Fruit fly (Drosophila melanogaster): Measurements from ENCODE around the gene CG8066.

The CG8066 gene

DNA sequence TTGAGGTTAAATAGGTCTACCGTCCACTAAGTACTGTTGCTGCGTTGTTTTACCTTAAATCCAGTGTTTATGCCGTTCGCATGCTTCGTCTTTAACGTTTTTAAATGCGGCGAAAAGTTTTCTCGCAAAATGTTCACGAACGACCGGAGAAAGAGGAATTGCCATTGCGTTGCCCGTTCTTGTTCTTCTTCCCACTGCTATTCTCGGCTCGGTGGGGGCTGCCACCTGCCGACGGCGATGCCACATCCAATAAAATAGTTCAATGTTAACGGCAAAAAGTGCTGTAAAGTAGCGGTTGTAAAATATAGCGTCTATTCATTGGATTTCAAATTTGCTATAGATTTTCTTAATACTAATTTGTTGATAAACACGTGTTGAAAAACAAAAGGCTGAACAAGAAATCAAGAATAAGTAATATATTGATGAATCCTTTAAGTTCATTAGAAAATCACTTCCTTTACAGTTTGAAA lies 7.1 kb upstream of the CG8066 start, which contains the start of gene CG7987:
TSS of gene CG7987 (minus strand) at position 170 of the 470 bp plus-strand sequence.
- TF ChIP-seq usp (GFP tag; optimal IDR thresholded peaks at IDR 0.05): no peak
- no peak for TF ChIP-seq Dll (optimal IDR thresholded peaks at IDR 0.05)
- peak; percentile 20 for TF ChIP-seq psq (optimal IDR thresholded peaks at IDR 0.05)
- no peak for TF ChIP-seq EcR (GFP tag; optimal IDR thresholded peaks at IDR 0.05)
- TF ChIP-seq pan (optimal IDR thresholded peaks at IDR 0.05): no peak
- TF ChIP-seq CG8478 (optimal IDR thresholded peaks at IDR 0.05): no peak

DNA sequence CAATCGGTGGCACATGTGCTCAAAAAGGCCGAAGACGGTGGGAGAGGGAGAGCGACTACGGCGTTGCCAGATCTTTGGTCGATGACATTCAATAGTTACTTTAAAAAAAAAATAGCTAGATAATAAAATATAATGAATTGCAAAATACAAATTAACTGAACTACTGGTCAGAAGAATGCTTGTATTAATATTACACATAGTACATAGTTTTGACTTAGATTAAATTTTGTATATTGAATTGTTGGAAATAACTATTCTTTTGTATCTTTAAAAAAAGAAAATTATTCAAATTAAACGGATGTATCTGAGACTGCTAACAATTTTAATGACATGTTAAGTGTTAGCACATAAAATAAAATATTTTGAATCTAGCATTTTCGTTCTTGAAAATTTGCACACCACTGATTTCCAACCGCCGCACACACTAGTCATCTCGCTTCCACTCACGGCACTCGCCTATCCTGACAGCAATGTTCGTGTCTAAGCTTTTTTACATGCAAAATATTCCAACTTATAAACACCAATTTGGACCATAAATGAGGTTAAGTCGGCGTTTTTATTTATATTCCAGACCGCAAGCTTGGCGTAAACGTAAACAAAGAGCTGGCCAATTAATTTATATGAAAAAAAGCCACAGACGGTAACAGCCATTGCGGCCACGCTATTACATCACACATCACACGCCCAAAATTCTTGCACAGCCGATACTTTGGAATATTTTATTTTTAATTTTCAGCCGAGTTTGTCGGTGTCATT lies 6.5 kb upstream of the CG8066 start:
- TF ChIP-seq EcR (GFP tag; optimal IDR thresholded peaks at IDR 0.05) (no peak), CG8478 (optimal IDR thresholded peaks at IDR 0.05) (peak; percentile 23)

DNA sequence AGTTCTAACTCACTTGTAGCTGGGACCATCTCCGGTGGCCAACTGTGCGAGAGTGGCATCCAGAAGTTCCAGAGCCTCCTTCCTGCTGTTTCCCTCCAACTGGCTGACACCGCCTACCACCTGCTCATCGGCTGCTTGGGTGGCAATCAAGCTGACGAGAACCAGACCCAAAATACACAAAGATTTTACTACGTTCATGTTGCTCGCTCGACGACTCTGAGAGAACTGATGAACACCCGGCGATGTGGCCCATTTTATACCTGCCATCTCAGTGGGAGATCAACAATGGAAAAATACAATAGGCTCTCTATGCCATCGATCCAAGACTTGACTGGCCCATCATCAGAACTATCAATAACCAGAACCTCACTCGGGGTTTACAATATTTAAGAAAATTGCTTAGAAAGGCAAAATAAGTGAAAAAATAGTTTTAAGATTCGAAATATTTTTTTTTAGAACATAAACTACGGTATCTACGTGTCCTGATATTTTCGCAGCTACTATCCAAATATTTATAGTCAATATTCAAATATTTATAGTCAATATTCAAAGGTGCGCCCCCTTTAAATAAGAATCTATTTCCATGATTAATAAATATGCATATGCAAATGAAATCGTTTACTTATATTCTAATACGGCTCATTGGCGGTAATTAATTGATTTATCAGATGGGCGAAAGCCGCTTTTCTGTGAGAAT lies 912 bp upstream of the CG8066 start, which contains the start of gene Cys:
TSS of gene Cys (minus strand) at position 234 of the 697 bp plus-strand sequence.
- TF ChIP-seq CG8478 (optimal IDR thresholded peaks at IDR 0.05): no peak
- no peak for TF ChIP-seq Dll (optimal IDR thresholded peaks at IDR 0.05)
- TF ChIP-seq psq (optimal IDR thresholded peaks at IDR 0.05): no peak
- no peak for TF ChIP-seq usp (GFP tag; optimal IDR thresholded peaks at IDR 0.05)
- TF ChIP-seq EcR (GFP tag; optimal IDR thresholded peaks at IDR 0.05): no peak
- no peak for TF ChIP-seq pan (optimal IDR thresholded peaks at IDR 0.05)

DNA sequence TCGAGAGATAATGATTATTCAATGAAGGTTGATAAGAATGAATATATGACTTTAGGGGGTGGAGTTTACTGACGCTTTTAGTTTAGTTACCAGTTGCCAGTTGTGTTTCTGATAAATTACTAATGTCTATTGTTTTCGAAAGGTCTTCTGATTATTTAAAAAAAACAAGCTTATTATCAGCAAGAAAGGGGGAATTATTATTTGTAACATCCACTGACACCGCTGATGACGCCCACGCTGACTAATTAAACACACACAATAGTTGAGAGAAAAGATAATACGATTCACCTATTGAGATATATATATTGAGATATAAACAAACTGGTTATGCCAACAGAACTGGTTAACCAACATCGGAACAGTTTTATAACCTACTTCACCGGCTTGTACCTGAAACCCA lies 851 bp downstream of the CG8066 start:
- no peak for TF ChIP-seq EcR (GFP tag; optimal IDR thresholded peaks at IDR 0.05)
- TF ChIP-seq pan (optimal IDR thresholded peaks at IDR 0.05): no peak
- no peak for TF ChIP-seq usp (GFP tag; optimal IDR thresholded peaks at IDR 0.05)
- no peak for TF ChIP-seq psq (optimal IDR thresholded peaks at IDR 0.05)
- TF ChIP-seq Dll (optimal IDR thresholded peaks at IDR 0.05): no peak
- no peak for TF ChIP-seq CG8478 (optimal IDR thresholded peaks at IDR 0.05)

DNA sequence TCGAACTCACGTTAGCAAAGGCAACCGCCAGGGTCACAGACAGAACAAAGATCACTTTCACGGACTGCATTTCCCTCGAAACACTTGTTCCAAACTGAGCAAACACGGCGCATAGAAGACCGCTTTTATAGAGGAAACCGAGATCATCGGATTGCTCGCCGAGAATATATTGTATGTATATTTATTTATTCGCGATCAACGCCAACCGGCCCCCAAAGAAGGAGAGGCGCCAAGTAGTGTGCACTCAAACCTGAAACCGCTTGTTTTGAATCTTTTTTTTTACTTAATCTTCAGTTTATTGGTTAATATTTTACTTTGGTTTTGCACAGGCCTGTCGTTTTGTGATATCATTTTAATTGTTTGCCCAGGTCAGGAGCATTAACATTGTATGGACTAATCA lies 1.3 kb downstream of the CG8066 start, which contains the start of gene CG31313:
TSS of gene CG31313 (minus strand) at position 101 of the 400 bp plus-strand sequence.
- TF ChIP-seq EcR (GFP tag; optimal IDR thresholded peaks at IDR 0.05): no peak
- no peak for TF ChIP-seq CG8478 (optimal IDR thresholded peaks at IDR 0.05)
- no peak for TF ChIP-seq usp (GFP tag; optimal IDR thresholded peaks at IDR 0.05)
- TF ChIP-seq pan (optimal IDR thresholded peaks at IDR 0.05): no peak
- TF ChIP-seq psq (optimal IDR thresholded peaks at IDR 0.05): no peak
- no peak for TF ChIP-seq Dll (optimal IDR thresholded peaks at IDR 0.05)

DNA sequence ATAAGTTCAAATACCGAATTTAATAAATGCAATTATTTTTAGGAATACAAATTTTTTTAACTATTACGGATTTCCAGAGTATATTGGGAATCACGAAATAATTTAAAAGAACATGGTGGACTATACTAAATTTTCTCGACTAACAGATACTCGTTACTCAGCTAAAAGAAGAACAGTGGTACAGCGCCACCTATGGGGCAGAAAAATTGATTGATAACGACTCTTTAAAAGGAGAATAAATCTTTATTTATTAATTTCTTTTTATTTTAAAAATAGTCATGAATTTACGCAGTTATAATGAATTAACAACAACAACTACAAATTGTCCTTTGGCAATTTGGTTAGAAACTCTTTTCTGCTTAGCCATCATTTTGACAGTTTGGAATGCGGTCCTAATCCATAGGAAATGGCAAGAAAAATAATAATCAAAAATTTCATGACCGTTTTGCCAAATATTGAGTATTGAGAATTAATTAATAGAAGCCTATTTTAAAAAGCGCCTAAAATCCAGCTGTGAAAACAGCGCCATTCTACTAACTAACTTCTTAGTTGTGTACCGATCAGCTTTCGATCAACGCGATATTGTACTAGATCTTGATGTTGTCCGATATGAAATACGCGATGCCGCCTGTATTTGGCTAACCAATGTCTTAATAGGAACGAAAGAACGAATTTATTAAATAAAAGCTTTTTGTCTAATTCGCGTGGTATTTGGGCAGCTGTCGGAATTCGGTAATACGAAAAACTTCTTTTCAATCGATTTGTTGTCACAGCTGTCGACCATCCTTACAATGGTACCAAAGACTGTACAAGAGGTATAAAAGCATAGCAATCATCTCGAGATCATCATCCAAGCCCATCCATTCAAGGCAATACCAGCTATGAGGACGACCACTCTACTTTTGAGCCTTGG lies 3.3 kb downstream of the CG8066 start, which contains the start of gene CG14852:
TSS of gene CG14852 (plus strand) at position 863 of the 913 bp plus-strand sequence.
- TF ChIP-seq pan (optimal IDR thresholded peaks at IDR 0.05) (no peak), psq (optimal IDR thresholded peaks at IDR 0.05) (no peak), CG8478 (optimal IDR thresholded peaks at IDR 0.05) (no peak), Dll (optimal IDR thresholded peaks at IDR 0.05) (no peak), usp (GFP tag; optimal IDR thresholded peaks at IDR 0.05) (no peak), EcR (GFP tag; optimal IDR thresholded peaks at IDR 0.05) (no peak)

DNA sequence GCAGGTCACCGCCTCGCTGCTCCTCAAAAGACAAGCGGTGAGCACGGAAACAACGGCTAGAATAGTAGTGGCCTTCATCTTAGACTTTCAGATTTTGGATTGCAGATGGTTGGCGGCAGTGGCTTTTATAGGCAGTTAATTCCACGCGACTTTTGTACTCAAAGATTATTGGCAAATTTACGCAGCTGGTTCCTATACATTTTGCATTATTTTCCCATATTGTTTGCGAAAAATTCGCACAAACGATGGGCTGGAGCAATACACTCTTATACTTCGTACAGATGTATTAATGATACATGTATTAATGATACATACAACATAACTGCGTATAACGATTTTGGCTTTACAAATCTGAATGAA lies 4.0 kb downstream of the CG8066 start, which contains the start of gene CG8087:
TSS of gene CG8087 (minus strand) at position 101 of the 360 bp plus-strand sequence.
- no peak for TF ChIP-seq pan (optimal IDR thresholded peaks at IDR 0.05)
- no peak for TF ChIP-seq psq (optimal IDR thresholded peaks at IDR 0.05)
- no peak for TF ChIP-seq CG8478 (optimal IDR thresholded peaks at IDR 0.05)
- no peak for TF ChIP-seq Dll (optimal IDR thresholded peaks at IDR 0.05)

DNA sequence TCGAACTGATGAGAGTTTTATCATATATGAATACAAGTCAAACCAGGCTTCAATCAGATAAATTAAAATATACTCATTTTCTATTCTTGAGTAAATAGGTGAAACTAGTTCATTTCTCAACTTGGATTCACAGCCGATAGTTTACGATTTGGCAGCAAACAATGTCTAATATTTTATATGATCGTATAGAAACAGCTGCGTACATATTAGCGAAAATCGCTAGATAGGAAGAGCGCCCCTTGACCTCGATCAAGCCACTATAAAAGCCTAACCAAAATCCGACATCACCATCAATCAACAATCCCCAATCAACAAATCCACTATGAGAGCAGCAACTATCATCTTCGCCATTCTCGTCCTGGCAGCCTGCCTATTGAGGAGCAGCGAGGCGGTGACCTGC lies 6.6 kb downstream of the CG8066 start, which contains the start of gene CG14851:
TSS of gene CG14851 (plus strand) at position 301 of the 400 bp plus-strand sequence.
- TF ChIP-seq CG8478 (optimal IDR thresholded peaks at IDR 0.05) (no peak), usp (GFP tag; optimal IDR thresholded peaks at IDR 0.05) (no peak), psq (optimal IDR thresholded peaks at IDR 0.05) (no peak), EcR (GFP tag; optimal IDR thresholded peaks at IDR 0.05) (no peak), pan (optimal IDR thresholded peaks at IDR 0.05) (no peak), Dll (optimal IDR thresholded peaks at IDR 0.05) (no peak)

DNA sequence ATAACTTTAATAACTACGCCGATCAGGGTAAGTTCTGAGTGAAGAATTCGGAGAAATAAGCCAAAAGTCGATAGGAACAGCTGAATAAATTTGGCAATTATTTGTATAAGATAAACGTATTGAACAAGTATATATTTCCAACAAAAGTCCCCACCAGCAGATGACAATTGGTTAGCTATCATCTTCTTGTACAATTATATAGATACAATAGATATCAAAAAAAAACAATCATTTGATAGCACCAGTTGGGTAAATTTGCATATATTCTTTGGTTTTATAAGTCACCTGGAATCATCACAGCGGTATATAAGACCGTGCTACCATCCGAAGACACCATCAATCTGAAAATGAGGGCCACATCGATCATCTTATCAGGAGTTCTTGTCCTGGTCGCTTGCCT lies 8.0 kb downstream of the CG8066 start, which contains the start of gene Jig:
TSS of gene Jig (plus strand) at position 301 of the 400 bp plus-strand sequence.
- TF ChIP-seq Dll (optimal IDR thresholded peaks at IDR 0.05): no peak
- TF ChIP-seq usp (GFP tag; optimal IDR thresholded peaks at IDR 0.05): no peak
- no peak for TF ChIP-seq CG8478 (optimal IDR thresholded peaks at IDR 0.05)
- no peak for TF ChIP-seq pan (optimal IDR thresholded peaks at IDR 0.05)
- TF ChIP-seq psq (optimal IDR thresholded peaks at IDR 0.05): no peak
- TF ChIP-seq EcR (GFP tag; optimal IDR thresholded peaks at IDR 0.05): no peak

DNA sequence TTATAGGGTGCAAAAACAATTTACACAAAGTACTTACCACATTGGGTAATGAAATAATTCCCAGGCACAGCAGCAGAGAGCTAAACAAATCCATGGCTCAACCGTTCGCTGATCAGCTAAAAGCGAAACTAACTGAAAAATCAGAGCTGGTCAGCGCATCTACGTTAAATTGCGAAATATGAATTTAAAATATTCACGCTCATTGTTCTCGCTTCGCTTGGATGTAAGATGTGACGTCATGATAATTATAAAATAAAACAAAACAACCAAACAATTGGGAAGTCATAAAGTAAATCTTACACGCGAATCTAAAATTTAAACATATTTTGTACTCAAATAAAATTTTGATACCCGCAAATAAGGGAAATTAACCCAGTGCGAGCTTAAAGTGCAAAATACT lies 8.7 kb downstream of the CG8066 start, which contains the start of gene CG14854:
TSS of gene CG14854 (minus strand) at position 101 of the 400 bp plus-strand sequence.
- TF ChIP-seq usp (GFP tag; optimal IDR thresholded peaks at IDR 0.05): no peak
- TF ChIP-seq Dll (optimal IDR thresholded peaks at IDR 0.05): no peak
- TF ChIP-seq CG8478 (optimal IDR thresholded peaks at IDR 0.05): no peak
- no peak for TF ChIP-seq psq (optimal IDR thresholded peaks at IDR 0.05)
- TF ChIP-seq pan (optimal IDR thresholded peaks at IDR 0.05): no peak
- TF ChIP-seq EcR (GFP tag; optimal IDR thresholded peaks at IDR 0.05): no peak

DNA sequence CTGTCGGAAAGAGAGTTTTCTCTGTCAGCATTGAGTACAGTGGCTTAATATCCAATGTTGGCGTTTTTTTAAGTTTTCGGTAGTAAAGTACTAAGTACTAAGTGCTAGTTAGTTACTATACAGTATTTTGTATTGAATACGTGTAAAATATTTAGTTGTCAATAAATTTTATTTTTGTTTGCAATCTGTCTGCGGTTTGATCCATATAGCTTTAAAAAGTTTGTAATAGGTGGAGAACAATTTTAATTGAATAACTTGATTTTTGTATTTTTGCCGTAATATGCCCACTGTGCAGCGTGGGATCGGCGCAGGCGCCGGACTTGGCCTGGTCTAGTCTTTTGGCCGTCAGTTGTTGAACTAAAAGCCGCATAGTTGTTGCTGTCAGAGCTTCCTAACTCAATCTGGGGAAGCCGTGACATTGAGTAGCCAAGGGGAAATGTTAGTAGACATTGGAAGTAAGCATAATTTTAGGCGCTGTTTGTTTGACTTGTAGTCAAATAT lies 10.2 kb downstream of the CG8066 start:
- no peak for TF ChIP-seq EcR (GFP tag; optimal IDR thresholded peaks at IDR 0.05)
- no peak for TF ChIP-seq pan (optimal IDR thresholded peaks at IDR 0.05)
- no peak for TF ChIP-seq psq (optimal IDR thresholded peaks at IDR 0.05)
- TF ChIP-seq usp (GFP tag; optimal IDR thresholded peaks at IDR 0.05): no peak
